Fruit fly (Drosophila melanogaster) whole organism, prepupa: ENCODE results near the gene CG32486.
A peak's percentile ranks its signal among the peaks of the same experiment; 100 is the strongest.

Source experiments
- CG10669 ChIP-seq: fragments of 200-800 bp; sonication (Bioruptor generic); optimal IDR thresholded peaks from 3 replicates; lab custom pipeline; 2018; ENCODE audit warnings: missing biosample characterization, mild to moderate bottlenecking, missing genetic modification characterization, moderate library complexity
- CG11294 ChIP-seq: fragments of 200-800 bp; sonication (Bioruptor generic); IDR thresholded peaks from 2 replicates; pipeline ENCODE4 v1.3.6; 2022; ENCODE audit warnings: missing biosample characterization, missing genetic modification characterization
- CG11762 ChIP-seq: fragments of 200-800 bp; sonication (Bioruptor generic); optimal IDR thresholded peaks from 3 replicates; lab custom pipeline; 2016; ENCODE audit warnings: missing biosample characterization, missing genetic modification characterization; ENCODE audit not compliant: insufficient read depth
- CG11902 ChIP-seq: fragments of 200-800 bp; sonication (Bioruptor generic); optimal IDR thresholded peaks from 3 replicates; lab custom pipeline; 2016; ENCODE audit warnings: missing biosample characterization, missing genetic modification characterization
- CG15336 ChIP-seq: fragments of 200-800 bp; sonication (Bioruptor generic); IDR thresholded peaks from 2 replicates; pipeline ENCODE4 v1.3.6; 2022; ENCODE audit warnings: missing biosample characterization, missing genetic modification characterization
- CG1621 ChIP-seq: fragments of 200-800 bp; sonication (Bioruptor generic); optimal IDR thresholded peaks from 3 replicates; lab custom pipeline; 2018; ENCODE audit warnings: missing biosample characterization, mild to moderate bottlenecking, missing genetic modification characterization
- CG16779 ChIP-seq: fragments of 200-800 bp; sonication (Bioruptor generic); optimal IDR thresholded peaks from 3 replicates; lab custom pipeline; 2017; ENCODE audit warnings: missing biosample characterization, mild to moderate bottlenecking, missing genetic modification characterization
- CG32006 ChIP-seq: fragments of 200-800 bp; sonication (Bioruptor generic); optimal IDR thresholded peaks from 3 replicates; lab custom pipeline; 2017; ENCODE audit warnings: missing biosample characterization, mild to moderate bottlenecking, missing genetic modification characterization
- CG34406 ChIP-seq: fragments of 200-800 bp; sonication (Bioruptor generic); optimal IDR thresholded peaks from 3 replicates; lab custom pipeline; 2016; ENCODE audit warnings: missing biosample characterization, missing genetic modification characterization
- CG3919 ChIP-seq: fragments of 200-800 bp; sonication (Bioruptor generic); optimal IDR thresholded peaks from 3 replicates; lab custom pipeline; 2016; ENCODE audit warnings: missing biosample characterization, missing genetic modification characterization
- CG6163 ChIP-seq: fragments of 200-800 bp; sonication (Bioruptor generic); IDR thresholded peaks from 3 replicates; pipeline ENCODE4 v1.3.6; 2022; ENCODE audit warnings: missing biosample characterization, missing genetic modification characterization
- CG6276 ChIP-seq: fragments of 200-800 bp; sonication (Bioruptor generic); optimal IDR thresholded peaks from 2 replicates; lab custom pipeline; 2017; ENCODE audit warnings: missing biosample characterization, mild to moderate bottlenecking, missing genetic modification characterization
- CG6792 ChIP-seq: fragments of 200-800 bp; sonication (Bioruptor generic); optimal IDR thresholded peaks from 3 replicates; lab custom pipeline; 2016; ENCODE audit warnings: missing biosample characterization, missing genetic modification characterization
- CG6808 ChIP-seq: fragments of 200-800 bp; sonication (Bioruptor generic); optimal IDR thresholded peaks from 3 replicates; lab custom pipeline; 2017; ENCODE audit warnings: missing biosample characterization, missing genetic modification characterization, mild to moderate bottlenecking, moderate library complexity, missing genetic modification reagents
- CG6854 ChIP-seq: fragments of 200-800 bp; sonication (Bioruptor generic); optimal IDR thresholded peaks from 2 replicates; lab custom pipeline; 2017; ENCODE audit warnings: missing biosample characterization, mild to moderate bottlenecking, missing genetic modification characterization
- CG7368 ChIP-seq: fragments of 200-800 bp; sonication (Bioruptor generic); optimal IDR thresholded peaks from 3 replicates; lab custom pipeline; 2016; ENCODE audit warnings: missing biosample characterization, missing genetic modification characterization
- CG8119 ChIP-seq: fragments of 200-800 bp; sonication (Bioruptor generic); IDR thresholded peaks from 3 replicates; pipeline ENCODE4 v1.3.6; 2022; ENCODE audit warnings: missing biosample characterization, missing genetic modification characterization
- CG8319 ChIP-seq: fragments of 200-800 bp; sonication (Bioruptor generic); optimal IDR thresholded peaks from 3 replicates; lab custom pipeline; 2016; ENCODE audit warnings: missing biosample characterization, missing genetic modification characterization
- CG8632 ChIP-seq: fragments of 200-800 bp; sonication (Bioruptor generic); optimal IDR thresholded peaks from 3 replicates; lab custom pipeline; 2016; ENCODE audit warnings: missing biosample characterization, missing genetic modification characterization
- CG9139 ChIP-seq: fragments of 200-800 bp; sonication (Bioruptor generic); optimal IDR thresholded peaks from 3 replicates; lab custom pipeline; 2017; ENCODE audit warnings: missing biosample characterization, mild to moderate bottlenecking, missing genetic modification characterization
- Eip78C ChIP-seq: fragments of 200-800 bp; sonication (Bioruptor generic); peaks from one replicate; lab custom pipeline; 2016; ENCODE audit warnings: missing biosample characterization, missing genetic modification characterization
- Ets21C ChIP-seq: fragments of 200-800 bp; sonication (Bioruptor generic); optimal IDR thresholded peaks from 3 replicates; lab custom pipeline; 2016; ENCODE audit warnings: missing biosample characterization, missing genetic modification characterization
- Ets96B ChIP-seq: fragments of 200-800 bp; optimal IDR thresholded peaks from 2 replicates; lab custom pipeline; 2019; ENCODE audit warnings: missing biosample characterization, mild to moderate bottlenecking, missing genetic modification characterization, moderate library complexity
- Gug ChIP-seq: fragments of 200-800 bp; sonication (Bioruptor generic); IDR thresholded peaks from 2 replicates; pipeline ENCODE4 v1.3.6; 2022; ENCODE audit warnings: missing biosample characterization, missing genetic modification characterization
- Hr38 ChIP-seq: sonication (Bioruptor generic); optimal IDR thresholded peaks from 2 replicates; lab custom pipeline; 2016; ENCODE audit warnings: missing biosample characterization, missing genetic modification characterization
- Hr39 ChIP-seq: fragments of 200-800 bp; sonication (Bioruptor generic); optimal IDR thresholded peaks from 2 replicates; lab custom pipeline; 2016; ENCODE audit warnings: missing biosample characterization, missing genetic modification characterization
- Hr4 ChIP-seq: fragments of 200-800 bp; sonication (Bioruptor generic); optimal IDR thresholded peaks from 3 replicates; lab custom pipeline; 2016; ENCODE audit warnings: missing biosample characterization, missing genetic modification characterization
- Lpt ChIP-seq: fragments of 200-800 bp; sonication (Bioruptor generic); optimal IDR thresholded peaks from 3 replicates; lab custom pipeline; 2016; ENCODE audit warnings: missing biosample characterization, missing genetic modification characterization
- Met ChIP-seq: fragments of 200-800 bp; sonication (Bioruptor generic); optimal IDR thresholded peaks from 3 replicates; lab custom pipeline; 2016; ENCODE audit warnings: missing biosample characterization, missing genetic modification characterization
- OdsH ChIP-seq: fragments of 200-800 bp; sonication (Bioruptor generic); optimal IDR thresholded peaks from 3 replicates; lab custom pipeline; 2016; ENCODE audit warnings: missing biosample characterization, missing genetic modification characterization
- Sox102F ChIP-seq: fragments of 200-800 bp; sonication (Bioruptor generic); optimal IDR thresholded peaks from 2 replicates; lab custom pipeline; 2016; ENCODE audit warnings: missing biosample characterization, mild to moderate bottlenecking, missing genetic modification characterization
- Sox15 ChIP-seq: fragments of 200-800 bp; sonication (Bioruptor generic); optimal IDR thresholded peaks from 3 replicates; lab custom pipeline; 2016; ENCODE audit warnings: missing biosample characterization, missing genetic modification characterization
- acj6 ChIP-seq: fragments of 200-800 bp; sonication (Bioruptor generic); optimal IDR thresholded peaks from 3 replicates; lab custom pipeline; 2016; ENCODE audit warnings: missing biosample characterization, missing genetic modification characterization
- cyc ChIP-seq: fragments of 200-800 bp; sonication (Bioruptor generic); optimal IDR thresholded peaks from 3 replicates; lab custom pipeline; 2016; ENCODE audit warnings: missing biosample characterization, missing genetic modification characterization
- dsx ChIP-seq: fragments of 200-800 bp; optimal IDR thresholded peaks from 3 replicates; lab custom pipeline; 2019; ENCODE audit warnings: missing biosample characterization, mild to moderate bottlenecking, missing genetic modification characterization, moderate library complexity; ENCODE audit not compliant: poor library complexity, severe bottlenecking
- eg ChIP-seq: fragments of 200-800 bp; sonication (Bioruptor generic); IDR thresholded peaks from 3 replicates; pipeline ENCODE4 v1.3.6; 2022; ENCODE audit warnings: missing biosample characterization, missing genetic modification characterization
- esn ChIP-seq: fragments of 200-800 bp; sonication (Bioruptor generic); optimal IDR thresholded peaks from 2 replicates; lab custom pipeline; 2016; ENCODE audit warnings: missing biosample characterization, mild to moderate bottlenecking, missing genetic modification characterization, moderate library complexity
- fd59A ChIP-seq: fragments of 200-800 bp; sonication (Bioruptor generic); optimal IDR thresholded peaks from 2 replicates; lab custom pipeline; 2017; ENCODE audit warnings: missing biosample characterization, mild to moderate bottlenecking, missing genetic modification characterization, missing genetic modification reagents
- fkh ChIP-seq: fragments of 200-800 bp; sonication (Bioruptor generic); optimal IDR thresholded peaks from 3 replicates; lab custom pipeline; 2017; ENCODE audit warnings: missing biosample characterization, mild to moderate bottlenecking, missing genetic modification characterization, moderate library complexity
- lz ChIP-seq: fragments of 200-800 bp; sonication (Bioruptor generic); optimal IDR thresholded peaks from 3 replicates; lab custom pipeline; 2016; ENCODE audit warnings: missing biosample characterization, missing genetic modification characterization
- net ChIP-seq: fragments of 200-800 bp; sonication (Bioruptor generic); optimal IDR thresholded peaks from 3 replicates; lab custom pipeline; 2016; ENCODE audit warnings: missing biosample characterization, missing genetic modification characterization
- pdm3 ChIP-seq: fragments of 200-800 bp; sonication (Bioruptor generic); optimal IDR thresholded peaks from 3 replicates; lab custom pipeline; 2016; ENCODE audit warnings: missing biosample characterization, missing genetic modification characterization
- salr ChIP-seq, 2 experiments: fragments of 200-800 bp; sonication (Bioruptor generic); optimal IDR thresholded peaks; 3 replicates each; lab custom pipeline; 2016 to 2018; ENCODE audit warnings: missing biosample characterization in 2 of 2, missing genetic modification characterization in 2 of 2, mild to moderate bottlenecking in 1 of 2
- spab ChIP-seq: fragments of 200-800 bp; sonication (Bioruptor generic); optimal IDR thresholded peaks from 2 replicates; lab custom pipeline; 2017; ENCODE audit warnings: missing biosample characterization, mild to moderate bottlenecking, missing genetic modification characterization, missing genetic modification reagents
- ss ChIP-seq, 2 experiments: fragments of 200-800 bp; sonication (Bioruptor generic); optimal IDR thresholded peaks; 2 replicates in 1 of 2; 3 replicates in 1 of 2; lab custom pipeline; 2017 to 2018; ENCODE audit warnings: mild to moderate bottlenecking in 2 of 2, missing biosample characterization in 2 of 2, missing genetic modification characterization in 2 of 2, moderate library complexity in 1 of 2
- svp ChIP-seq: fragments of 200-800 bp; sonication (Bioruptor generic); peaks from one replicate; lab custom pipeline; 2016; ENCODE audit warnings: missing biosample characterization, missing genetic modification characterization
- topi ChIP-seq: fragments of 200-800 bp; sonication (Bioruptor generic); optimal IDR thresholded peaks from 3 replicates; lab custom pipeline; 2016; ENCODE audit warnings: missing biosample characterization, missing genetic modification characterization
- vri ChIP-seq: fragments of 200-800 bp; sonication (Bioruptor generic); optimal IDR thresholded peaks from 3 replicates; lab custom pipeline; 2016; ENCODE audit warnings: missing biosample characterization, mild to moderate bottlenecking, missing genetic modification characterization

Gene CG32486

DNA sequence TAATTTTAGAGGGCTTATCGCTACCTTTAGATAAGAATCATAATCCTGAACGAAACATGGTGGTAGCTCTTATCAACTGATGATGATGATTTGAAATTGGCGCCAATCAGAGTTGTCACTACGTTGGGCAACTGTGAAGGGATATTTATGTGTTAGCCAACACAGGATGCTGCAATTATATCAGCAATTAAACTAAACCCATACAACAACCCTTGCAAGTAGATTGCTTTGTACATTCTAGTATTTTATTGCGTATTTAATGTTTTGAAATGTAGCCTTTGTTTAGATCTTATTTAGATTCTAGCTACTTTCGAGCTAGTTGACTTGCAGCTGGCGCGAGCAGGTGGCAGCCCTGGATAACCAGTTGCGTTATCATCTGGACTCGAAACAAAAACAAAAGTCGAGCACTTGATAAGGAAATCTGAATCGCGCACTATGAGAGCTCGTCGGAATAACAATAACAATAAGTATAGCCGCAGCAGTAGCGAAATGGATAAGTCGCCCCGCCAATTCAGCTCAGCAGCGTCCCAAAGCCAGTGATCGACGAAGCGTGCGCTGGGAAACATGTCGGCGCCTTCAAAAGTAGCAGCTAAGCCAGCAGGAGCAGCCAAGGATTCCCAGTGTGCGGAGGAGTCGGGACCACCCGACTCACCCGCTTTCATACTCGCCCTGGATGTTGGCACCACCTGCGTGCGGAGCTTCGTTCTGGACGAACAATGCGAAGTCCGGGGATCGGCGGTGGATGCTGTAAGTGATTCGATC lies 18.3 kb downstream of the CG32486 start, which contains the start of gene CG1271 (continued):
- TF ChIP-seq Hr38 (GFP tag; lab: Kevin White, UChicago) (no peak), CG16779 (tag; lab: Kevin White, UChicago) (no peak), CG32006 (no peak), Sox15 (GFP tag; lab: Kevin White, UChicago) (peak; percentile 8), Lpt (GFP tag; lab: Kevin White, UChicago) (no peak), CG11762 (peak; percentile 26), CG10669 (GFP tag; lab: Kevin White, UChicago) (no peak), svp (peak; percentile 89), Met (no peak), cyc (GFP tag; lab: Kevin White, UChicago) (peak; percentile 58), CG6163 (peak; percentile 38; the same call in 2 of the 3 replicates), CG34406 (GFP tag; lab: Kevin White, UChicago) (peak; percentile 40), OdsH (GFP tag; lab: Kevin White, UChicago) (no peak), CG6854 (peak; percentile 6), lz (GFP tag; lab: Kevin White, UChicago) (peak; percentile 59), CG11902 (peak; percentile 35), dsx (peak; percentile 13), CG15336 (no peak), CG9139 (GFP tag; lab: Kevin White, UChicago) (no peak), CG8119 (GFP tag; lab: Robert Waterston, UW) (peak; percentile 46; the same call in 1 of the 3 replicates), acj6 (GFP tag; lab: Kevin White, UChicago) (no peak), CG7368 (GFP tag; lab: Kevin White, UChicago) (no peak), CG11294 (no peak), Gug (GFP tag; lab: Robert Waterston, UW) (no peak), net (GFP tag; lab: Kevin White, UChicago) (no peak)

DNA sequence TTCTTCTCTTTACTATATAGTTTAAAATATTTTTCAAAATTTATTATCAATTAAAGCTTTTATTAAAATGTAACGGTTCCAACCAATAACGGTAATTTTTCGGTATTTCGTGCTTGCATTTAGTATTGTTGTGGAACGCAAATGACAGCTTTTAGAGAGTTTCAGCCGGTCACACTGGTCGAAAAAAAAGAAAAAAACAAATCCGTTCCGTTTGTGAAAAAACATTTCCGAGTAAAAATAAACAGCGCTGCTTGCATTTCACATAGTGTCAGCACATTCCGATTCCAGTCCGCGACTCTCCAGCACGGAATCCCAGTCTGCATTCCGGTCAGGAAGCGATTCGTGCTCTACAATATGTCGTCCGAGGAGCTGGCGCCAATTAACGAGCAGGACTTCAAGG lies 20.5 kb downstream of the CG32486 start, which contains the start of gene CG32485:
Gene CG32485, plus strand, starts transcription at position 139 of the 400 bp plus-strand sequence.
- TF ChIP-seq CG6854 (peak; percentile 5), CG6163 (peak; percentile 59; the same call in 2 of the 3 replicates), eg (GFP tag; lab: Robert Waterston, UW) (peak; percentile 40; the same call in 2 of the 3 replicates), acj6 (GFP tag; lab: Kevin White, UChicago) (no peak), Ets21C (no peak), Eip78C (GFP tag; lab: Kevin White, UChicago) (peak; percentile 33), CG1621 (tag; lab: Kevin White, UChicago) (no peak), Hr38 (GFP tag; lab: Kevin White, UChicago) (no peak), Hr4 (GFP tag; lab: Kevin White, UChicago) (no peak), Hr39 (GFP tag; lab: Kevin White, UChicago) (no peak), salr (GFP tag; optimal IDR thresholded peaks at IDR 0.05; lab: Kevin White, UChicago) (no peak), ss (GFP tag; optimal IDR thresholded peaks at IDR 0.05; lab: Kevin White, UChicago) (peak in 1 of 2 experiments; percentile 22), CG3919 (GFP tag; lab: Kevin White, UChicago) (no peak), cyc (GFP tag; lab: Kevin White, UChicago) (no peak), CG6808 (GFP tag; lab: Kevin White, UChicago) (no peak), Sox102F (GFP tag; lab: Kevin White, UChicago) (no peak), svp (no peak), CG6792 (no peak), pdm3 (GFP tag; lab: Kevin White, UChicago) (no peak), esn (no peak), CG6276 (GFP tag; lab: Kevin White, UChicago) (no peak), Met (no peak), CG34406 (GFP tag; lab: Kevin White, UChicago) (no peak), spab (GFP tag; lab: Kevin White, UChicago) (no peak), lz (GFP tag; lab: Kevin White, UChicago) (no peak), Lpt (GFP tag; lab: Kevin White, UChicago) (no peak), Sox15 (GFP tag; lab: Kevin White, UChicago) (no peak), Ets96B (tag; lab: Kevin White, UChicago) (peak; percentile 25), CG16779 (tag; lab: Kevin White, UChicago) (no peak), topi (GFP tag; lab: Kevin White, UChicago) (no peak), vri (GFP tag; lab: Kevin White, UChicago) (no peak), fd59A (no peak), CG10669 (GFP tag; lab: Kevin White, UChicago) (no peak), fkh (GFP tag; lab: Kevin White, UChicago) (no peak), CG8632 (GFP tag; lab: Kevin White, UChicago) (no peak), CG8319 (GFP tag; lab: Kevin White, UChicago) (no peak)
